Worm (Caenorhabditis elegans): ENCODE measurements around the gene C25D7.15.

DNA sequence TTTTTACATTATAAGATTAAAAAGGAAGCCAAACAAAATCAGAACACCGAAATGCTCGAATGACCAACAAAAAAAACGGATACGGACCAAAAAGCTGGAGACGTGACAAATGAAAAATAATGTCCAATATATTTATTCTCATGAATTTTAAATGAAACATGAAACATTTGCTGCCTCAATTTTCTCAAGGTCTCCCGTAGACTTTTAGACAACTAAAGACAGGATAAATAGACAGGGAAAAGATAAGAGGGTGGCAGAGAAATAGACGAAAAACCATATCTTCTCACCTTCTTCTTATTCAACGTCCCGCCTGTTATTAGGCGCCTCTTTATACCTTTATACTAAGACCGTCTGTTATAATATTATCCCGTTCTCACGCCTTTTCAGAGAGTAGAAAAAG lies 43.8 kb upstream of the C25D7.15 start:
- TF ChIP-seq unc-62 (GFP tag; optimal IDR thresholded peaks at IDR 0.05 in 1 of 2) (no peak), unc-62 (tag; optimal IDR thresholded peaks at IDR 0.05) (no peak), ama-1 (optimal IDR thresholded peaks at IDR 0.05) (no peak)
